Worm (Caenorhabditis elegans): ENCODE data around the gene gpd-1.
A peak's percentile ranks its signal among the peaks of the same experiment; 100 is the strongest.

gpd-1 gene

ce11 chrII:10382247-10382646 is 11.7 kb upstream of the gpd-1 start (continued):
- TF ChIP-seq nhr-28 (tag; optimal IDR thresholded peaks at IDR 0.05): peak; percentile 58
- TF ChIP-seq unc-130 (GFP tag; optimal IDR thresholded peaks at IDR 0.05): no peak
- TF ChIP-seq nhr-77 (tag; optimal IDR thresholded peaks at IDR 0.05): peak; percentile 18
- peak; percentile 26 for TF ChIP-seq nhr-48 (tag; optimal IDR thresholded peaks at IDR 0.05)
- TF ChIP-seq tag-97 (GFP tag; IDR thresholded peaks at IDR 0.05): no peak
- TF ChIP-seq daf-19 (GFP tag; conservative IDR thresholded peaks at IDR 0.05): 0 out of 2 replicates have a peak, but pooled peaks have one; percentile 40
- no peak for TF ChIP-seq ztf-7 (tag; optimal IDR thresholded peaks at IDR 0.05)
- TF ChIP-seq F10B5.3 (tag; optimal IDR thresholded peaks at IDR 0.05): no peak
- TF ChIP-seq gei-8 (GFP tag; optimal IDR thresholded peaks at IDR 0.05): no peak
- TF ChIP-seq mdl-1 (tag; optimal IDR thresholded peaks at IDR 0.05): peak in 1 of 2 experiments; percentile 47
- TF ChIP-seq lin-38 (GFP tag; IDR thresholded peaks at IDR 0.05): peak; percentile 33; the same call in 1 of the 2 replicates
- peak; percentile 49 for TF ChIP-seq rbr-2 (tag; optimal IDR thresholded peaks at IDR 0.05)
- TF ChIP-seq daf-16 (GFP tag; optimal IDR thresholded peaks at IDR 0.05): no peak
- peak; percentile 45 for TF ChIP-seq daf-16 (tag; optimal IDR thresholded peaks at IDR 0.05)

DNA sequence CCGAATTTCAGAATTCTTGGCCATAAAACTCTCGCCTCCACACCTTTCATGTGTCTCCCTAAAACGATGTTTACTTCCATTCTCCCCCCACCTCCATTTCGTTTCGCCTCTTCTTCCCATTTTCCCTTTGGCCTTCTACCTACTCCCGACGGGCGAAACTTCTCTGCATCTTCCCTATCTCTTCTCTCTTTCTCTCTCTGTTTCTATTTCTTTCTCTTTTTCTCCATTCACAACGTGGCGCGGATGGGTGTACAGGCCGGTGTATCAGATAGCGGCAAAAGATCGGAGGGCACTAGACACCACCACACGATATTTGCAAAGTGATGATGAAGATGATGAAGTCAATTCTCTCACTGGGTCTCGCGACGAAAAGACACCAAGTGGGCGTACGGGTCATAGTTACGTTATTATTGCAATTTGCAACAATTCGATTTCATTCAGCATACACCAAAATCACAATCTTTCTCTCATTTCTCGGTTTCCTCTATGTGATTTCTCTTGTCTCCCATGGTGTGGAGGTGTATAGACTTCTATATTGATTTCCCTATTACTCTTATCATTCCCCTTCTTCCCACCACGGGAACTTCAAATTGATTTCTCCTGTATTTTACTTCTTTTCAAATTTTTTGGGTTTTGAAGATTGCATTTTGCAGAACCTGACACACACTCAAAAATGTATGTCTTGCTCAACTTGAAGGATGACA is 9.1 kb upstream of the gpd-1 start, which contains the start of gene ztf-27:
Gene ztf-27, plus strand, starts transcription at position 654 of the 704 bp plus-strand sequence.
- TF ChIP-seq mep-1 (tag; optimal IDR thresholded peaks at IDR 0.05) (peak; percentile 56), ZK546.5 (tag; optimal IDR thresholded peaks at IDR 0.05) (no peak), mdt-29 (GFP tag; IDR thresholded peaks at IDR 0.05) (no peak), mxl-3 (GFP tag; optimal IDR thresholded peaks at IDR 0.05) (peak; percentile 65), rbr-2 (tag; optimal IDR thresholded peaks at IDR 0.05) (peak; percentile 15), dmd-6 (GFP tag; IDR thresholded peaks at IDR 0.05) (0 out of 2 replicates have a peak, but pooled peaks have one; percentile 6), egl-43 (GFP tag; IDR thresholded peaks at IDR 0.05) (0 out of 2 replicates have a peak, but pooled peaks have one; percentile 4), nhr-11 (tag; optimal IDR thresholded peaks at IDR 0.05) (no peak), lin-15B (tag; optimal IDR thresholded peaks at IDR 0.05) (no peak), daf-19 (GFP tag; conservative IDR thresholded peaks at IDR 0.05) (no peak), set-16 (GFP tag; IDR thresholded peaks at IDR 0.05) (no peak), ceh-62 (tag; optimal IDR thresholded peaks at IDR 0.05) (no peak), zip-11 (GFP tag; IDR thresholded peaks at IDR 0.05) (no peak), aha-1 (tag) (no peak), dve-1 (tag; optimal IDR thresholded peaks at IDR 0.05; ENCODE audit: insufficient read depth) (peak; percentile 55), daf-8 (GFP tag; IDR thresholded peaks at IDR 0.05) (no peak), unc-130 (GFP tag; optimal IDR thresholded peaks at IDR 0.05) (no peak), Y75B8A.6 (GFP tag; IDR thresholded peaks at IDR 0.05) (no peak), hif-1 (tag; optimal IDR thresholded peaks at IDR 0.05) (no peak), mdl-1 (tag; optimal IDR thresholded peaks at IDR 0.05) (no peak), nhr-28 (tag; optimal IDR thresholded peaks at IDR 0.05) (peak; percentile 36), ztf-11 (tag; optimal IDR thresholded peaks at IDR 0.05) (no peak), hmg-1.1 (GFP tag; IDR thresholded peaks at IDR 0.05) (no peak), mes-2 (tag; optimal IDR thresholded peaks at IDR 0.05; ENCODE audit: poor library complexity, severe bottlenecking) (peak; percentile 39), daf-16 (GFP tag; optimal IDR thresholded peaks at IDR 0.05) (no peak), daf-16 (tag; optimal IDR thresholded peaks at IDR 0.05) (peak; percentile 84), nhr-25 (tag; optimal IDR thresholded peaks at IDR 0.05; ENCODE audit: borderline replicate concordance, insufficient read depth) (peak; percentile 56), nhr-77 (tag; optimal IDR thresholded peaks at IDR 0.05) (peak; percentile 14), pqm-1 (tag; optimal IDR thresholded peaks at IDR 0.05) (peak; percentile 2), hlh-11 (tag; optimal IDR thresholded peaks at IDR 0.05) (peak; percentile 77), dmd-8 (GFP tag; IDR thresholded peaks at IDR 0.05) (no peak), hlh-30 (tag; optimal IDR thresholded peaks at IDR 0.05; ENCODE audit: insufficient read depth) (peak; percentile 17), R02D3.7 (tag; optimal IDR thresholded peaks at IDR 0.05) (no peak), nhr-102 (tag; optimal IDR thresholded peaks at IDR 0.05) (peak; percentile 11), dmd-9 (GFP tag; IDR thresholded peaks at IDR 0.05) (no peak), duxl-1 (tag; optimal IDR thresholded peaks at IDR 0.05; ENCODE audit: poor library complexity) (no peak), lin-13 (GFP tag; optimal IDR thresholded peaks at IDR 0.05) (no peak), T20F7.1 (GFP tag; optimal IDR thresholded peaks at IDR 0.05) (no peak)

Data from whole organism, L4 larva.